Fruit fly (Drosophila melanogaster) whole organism, prepupa: Measurements from ENCODE around the gene CG6470.

Experiments used
- Blimp-1 ChIP-seq: fragments of 200-800 bp; sonication (Bioruptor generic); optimal IDR thresholded peaks from 3 replicates; lab custom pipeline; 2017; ENCODE audit warnings: missing biosample characterization, missing genetic modification characterization, mild to moderate bottlenecking, moderate library complexity, missing genetic modification reagents
- CG10631 ChIP-seq: fragments of 200-800 bp; sonication (Bioruptor generic); optimal IDR thresholded peaks from 2 replicates; lab custom pipeline; 2016; ENCODE audit warnings: missing biosample characterization, missing genetic modification characterization
- CG11294 ChIP-seq: fragments of 200-800 bp; sonication (Bioruptor generic); IDR thresholded peaks from 2 replicates; pipeline ENCODE4 v1.3.6; 2022; ENCODE audit warnings: missing biosample characterization, missing genetic modification characterization
- CG11902 ChIP-seq: fragments of 200-800 bp; sonication (Bioruptor generic); optimal IDR thresholded peaks from 3 replicates; lab custom pipeline; 2016; ENCODE audit warnings: missing biosample characterization, missing genetic modification characterization
- CG1621 ChIP-seq: fragments of 200-800 bp; sonication (Bioruptor generic); optimal IDR thresholded peaks from 3 replicates; lab custom pipeline; 2018; ENCODE audit warnings: missing biosample characterization, mild to moderate bottlenecking, missing genetic modification characterization
- CG16779 ChIP-seq: fragments of 200-800 bp; sonication (Bioruptor generic); optimal IDR thresholded peaks from 3 replicates; lab custom pipeline; 2017; ENCODE audit warnings: missing biosample characterization, mild to moderate bottlenecking, missing genetic modification characterization
- CG31627 ChIP-seq: fragments of 200-800 bp; sonication (Bioruptor generic); optimal IDR thresholded peaks from 3 replicates; lab custom pipeline; 2016; ENCODE audit warnings: missing biosample characterization, missing genetic modification characterization
- CG3919 ChIP-seq: fragments of 200-800 bp; sonication (Bioruptor generic); optimal IDR thresholded peaks from 3 replicates; lab custom pipeline; 2016; ENCODE audit warnings: missing biosample characterization, missing genetic modification characterization
- CG6163 ChIP-seq: fragments of 200-800 bp; sonication (Bioruptor generic); IDR thresholded peaks from 3 replicates; pipeline ENCODE4 v1.3.6; 2022; ENCODE audit warnings: missing biosample characterization, missing genetic modification characterization
- CG6276 ChIP-seq: fragments of 200-800 bp; sonication (Bioruptor generic); optimal IDR thresholded peaks from 2 replicates; lab custom pipeline; 2017; ENCODE audit warnings: missing biosample characterization, mild to moderate bottlenecking, missing genetic modification characterization
- CG6792 ChIP-seq: fragments of 200-800 bp; sonication (Bioruptor generic); optimal IDR thresholded peaks from 3 replicates; lab custom pipeline; 2016; ENCODE audit warnings: missing biosample characterization, missing genetic modification characterization
- CG6808 ChIP-seq: fragments of 200-800 bp; sonication (Bioruptor generic); optimal IDR thresholded peaks from 3 replicates; lab custom pipeline; 2017; ENCODE audit warnings: missing biosample characterization, missing genetic modification characterization, mild to moderate bottlenecking, moderate library complexity, missing genetic modification reagents
- CG6854 ChIP-seq: fragments of 200-800 bp; sonication (Bioruptor generic); optimal IDR thresholded peaks from 2 replicates; lab custom pipeline; 2017; ENCODE audit warnings: missing biosample characterization, mild to moderate bottlenecking, missing genetic modification characterization
- CG7368 ChIP-seq: fragments of 200-800 bp; sonication (Bioruptor generic); optimal IDR thresholded peaks from 3 replicates; lab custom pipeline; 2016; ENCODE audit warnings: missing biosample characterization, missing genetic modification characterization
- CG8119 ChIP-seq: fragments of 200-800 bp; sonication (Bioruptor generic); IDR thresholded peaks from 3 replicates; pipeline ENCODE4 v1.3.6; 2022; ENCODE audit warnings: missing biosample characterization, missing genetic modification characterization
- CG8319 ChIP-seq: fragments of 200-800 bp; sonication (Bioruptor generic); optimal IDR thresholded peaks from 3 replicates; lab custom pipeline; 2016; ENCODE audit warnings: missing biosample characterization, missing genetic modification characterization
- CG8632 ChIP-seq: fragments of 200-800 bp; sonication (Bioruptor generic); optimal IDR thresholded peaks from 3 replicates; lab custom pipeline; 2016; ENCODE audit warnings: missing biosample characterization, missing genetic modification characterization
- CG9139 ChIP-seq: fragments of 200-800 bp; sonication (Bioruptor generic); optimal IDR thresholded peaks from 3 replicates; lab custom pipeline; 2017; ENCODE audit warnings: missing biosample characterization, mild to moderate bottlenecking, missing genetic modification characterization
- Eip75B ChIP-seq: fragments of 200-800 bp; sonication (Bioruptor generic); optimal IDR thresholded peaks from 3 replicates; lab custom pipeline; 2016; ENCODE audit warnings: missing biosample characterization, missing genetic modification characterization
- Eip78C ChIP-seq: fragments of 200-800 bp; sonication (Bioruptor generic); peaks from one replicate; lab custom pipeline; 2016; ENCODE audit warnings: missing biosample characterization, missing genetic modification characterization
- Eip93F ChIP-seq: fragments of 200-800 bp; sonication (Bioruptor generic); optimal IDR thresholded peaks from 2 replicates; lab custom pipeline; 2016; ENCODE audit warnings: missing biosample characterization, mild to moderate bottlenecking, missing genetic modification characterization
- Ets21C ChIP-seq: fragments of 200-800 bp; sonication (Bioruptor generic); optimal IDR thresholded peaks from 3 replicates; lab custom pipeline; 2016; ENCODE audit warnings: missing biosample characterization, missing genetic modification characterization
- Ets96B ChIP-seq: fragments of 200-800 bp; optimal IDR thresholded peaks from 2 replicates; lab custom pipeline; 2019; ENCODE audit warnings: missing biosample characterization, mild to moderate bottlenecking, missing genetic modification characterization, moderate library complexity
- Gug ChIP-seq: fragments of 200-800 bp; sonication (Bioruptor generic); IDR thresholded peaks from 2 replicates; pipeline ENCODE4 v1.3.6; 2022; ENCODE audit warnings: missing biosample characterization, missing genetic modification characterization
- Hr38 ChIP-seq: sonication (Bioruptor generic); optimal IDR thresholded peaks from 2 replicates; lab custom pipeline; 2016; ENCODE audit warnings: missing biosample characterization, missing genetic modification characterization
- Lpt ChIP-seq: fragments of 200-800 bp; sonication (Bioruptor generic); optimal IDR thresholded peaks from 3 replicates; lab custom pipeline; 2016; ENCODE audit warnings: missing biosample characterization, missing genetic modification characterization
- Met ChIP-seq: fragments of 200-800 bp; sonication (Bioruptor generic); optimal IDR thresholded peaks from 3 replicates; lab custom pipeline; 2016; ENCODE audit warnings: missing biosample characterization, missing genetic modification characterization
- OdsH ChIP-seq: fragments of 200-800 bp; sonication (Bioruptor generic); optimal IDR thresholded peaks from 3 replicates; lab custom pipeline; 2016; ENCODE audit warnings: missing biosample characterization, missing genetic modification characterization
- Smox ChIP-seq: fragments of 200-800 bp; sonication (Bioruptor generic); optimal IDR thresholded peaks from 3 replicates; lab custom pipeline; 2016; ENCODE audit warnings: missing biosample characterization, missing genetic modification characterization
- Sox102F ChIP-seq: fragments of 200-800 bp; sonication (Bioruptor generic); optimal IDR thresholded peaks from 2 replicates; lab custom pipeline; 2016; ENCODE audit warnings: missing biosample characterization, mild to moderate bottlenecking, missing genetic modification characterization
- Sox14 ChIP-seq: fragments of 200-800 bp; sonication (Bioruptor generic); optimal IDR thresholded peaks from 3 replicates; lab custom pipeline; 2016; ENCODE audit warnings: missing biosample characterization, missing genetic modification characterization
- acj6 ChIP-seq: fragments of 200-800 bp; sonication (Bioruptor generic); optimal IDR thresholded peaks from 3 replicates; lab custom pipeline; 2016; ENCODE audit warnings: missing biosample characterization, missing genetic modification characterization
- cyc ChIP-seq: fragments of 200-800 bp; sonication (Bioruptor generic); optimal IDR thresholded peaks from 3 replicates; lab custom pipeline; 2016; ENCODE audit warnings: missing biosample characterization, missing genetic modification characterization
- dac ChIP-seq: fragments of 200-800 bp; sonication (Bioruptor generic); optimal IDR thresholded peaks from 2 replicates; lab custom pipeline; 2017; ENCODE audit warnings: missing biosample characterization, mild to moderate bottlenecking, missing genetic modification characterization
- dsx ChIP-seq: fragments of 200-800 bp; optimal IDR thresholded peaks from 3 replicates; lab custom pipeline; 2019; ENCODE audit warnings: missing biosample characterization, mild to moderate bottlenecking, missing genetic modification characterization, moderate library complexity; ENCODE audit not compliant: poor library complexity, severe bottlenecking
- eg ChIP-seq: fragments of 200-800 bp; sonication (Bioruptor generic); IDR thresholded peaks from 3 replicates; pipeline ENCODE4 v1.3.6; 2022; ENCODE audit warnings: missing biosample characterization, missing genetic modification characterization
- fd85E ChIP-seq: fragments of 200-800 bp; sonication (Bioruptor generic); optimal IDR thresholded peaks from 3 replicates; lab custom pipeline; 2016; ENCODE audit warnings: missing biosample characterization, missing genetic modification characterization
- fkh ChIP-seq: fragments of 200-800 bp; sonication (Bioruptor generic); optimal IDR thresholded peaks from 3 replicates; lab custom pipeline; 2017; ENCODE audit warnings: missing biosample characterization, mild to moderate bottlenecking, missing genetic modification characterization, moderate library complexity
- lz ChIP-seq: fragments of 200-800 bp; sonication (Bioruptor generic); optimal IDR thresholded peaks from 3 replicates; lab custom pipeline; 2016; ENCODE audit warnings: missing biosample characterization, missing genetic modification characterization
- net ChIP-seq: fragments of 200-800 bp; sonication (Bioruptor generic); optimal IDR thresholded peaks from 3 replicates; lab custom pipeline; 2016; ENCODE audit warnings: missing biosample characterization, missing genetic modification characterization
- pdm3 ChIP-seq: fragments of 200-800 bp; sonication (Bioruptor generic); optimal IDR thresholded peaks from 3 replicates; lab custom pipeline; 2016; ENCODE audit warnings: missing biosample characterization, missing genetic modification characterization
- spab ChIP-seq: fragments of 200-800 bp; sonication (Bioruptor generic); optimal IDR thresholded peaks from 2 replicates; lab custom pipeline; 2017; ENCODE audit warnings: missing biosample characterization, mild to moderate bottlenecking, missing genetic modification characterization, missing genetic modification reagents
- ss ChIP-seq, 2 experiments: fragments of 200-800 bp; sonication (Bioruptor generic); optimal IDR thresholded peaks; 2 replicates in 1 of 2; 3 replicates in 1 of 2; lab custom pipeline; 2017 to 2018; ENCODE audit warnings: mild to moderate bottlenecking in 2 of 2, missing biosample characterization in 2 of 2, missing genetic modification characterization in 2 of 2, moderate library complexity in 1 of 2
- svp ChIP-seq: fragments of 200-800 bp; sonication (Bioruptor generic); peaks from one replicate; lab custom pipeline; 2016; ENCODE audit warnings: missing biosample characterization, missing genetic modification characterization
- topi ChIP-seq: fragments of 200-800 bp; sonication (Bioruptor generic); optimal IDR thresholded peaks from 3 replicates; lab custom pipeline; 2016; ENCODE audit warnings: missing biosample characterization, missing genetic modification characterization

Gene CG6470

DNA sequence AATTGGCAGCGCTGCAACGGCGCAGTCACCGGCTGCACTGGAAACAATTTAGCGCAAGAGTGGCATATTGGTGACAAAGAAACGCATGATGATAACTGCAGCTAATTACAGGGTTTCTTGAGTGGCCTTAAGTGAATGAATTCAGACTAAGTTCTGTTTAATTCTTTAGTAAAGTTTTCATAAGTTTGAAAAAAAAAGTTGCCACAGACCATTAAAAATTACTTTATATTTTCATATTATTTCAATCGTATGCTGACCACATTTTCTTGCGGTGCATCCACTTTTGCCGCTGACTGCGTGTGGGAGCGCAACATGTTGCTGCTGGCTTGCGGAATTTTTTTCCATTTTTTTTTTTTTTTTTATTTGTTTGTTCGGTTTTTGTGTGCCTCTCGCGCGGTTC lies 37.8 kb upstream of the CG6470 start (continued):
- peak; percentile 21 for TF ChIP-seq Ets21C (GFP tag; lab: Kevin White, UChicago)
- TF ChIP-seq lz = peak; percentile 83
- peak; percentile 74 for TF ChIP-seq pdm3 (GFP tag; lab: Kevin White, UChicago)
- TF ChIP-seq CG6276 (GFP tag; lab: Kevin White, UChicago) = peak; percentile 73
- TF ChIP-seq Lpt (GFP tag; lab: Kevin White, UChicago) = peak; percentile 49
- TF ChIP-seq topi = peak; percentile 83
- TF ChIP-seq dac (GFP tag; lab: Kevin White, UChicago) = peak; percentile 69
- TF ChIP-seq fd85E = no peak
- peak; percentile 31 for TF ChIP-seq CG11902 (GFP tag; lab: Kevin White, UChicago)
- TF ChIP-seq spab (GFP tag; lab: Kevin White, UChicago) = peak; percentile 75
- TF ChIP-seq CG7368 (GFP tag; lab: Kevin White, UChicago) = no peak
- TF ChIP-seq Sox14 (GFP tag; lab: Kevin White, UChicago) = peak; percentile 78
- TF ChIP-seq CG6808 = peak; percentile 78
- TF ChIP-seq CG16779 = peak; percentile 49
- TF ChIP-seq Blimp-1 = peak; percentile 13
- TF ChIP-seq acj6 (GFP tag; lab: Kevin White, UChicago) = peak; percentile 63
- no peak for TF ChIP-seq Hr38 (GFP tag; lab: Kevin White, UChicago)

DNA sequence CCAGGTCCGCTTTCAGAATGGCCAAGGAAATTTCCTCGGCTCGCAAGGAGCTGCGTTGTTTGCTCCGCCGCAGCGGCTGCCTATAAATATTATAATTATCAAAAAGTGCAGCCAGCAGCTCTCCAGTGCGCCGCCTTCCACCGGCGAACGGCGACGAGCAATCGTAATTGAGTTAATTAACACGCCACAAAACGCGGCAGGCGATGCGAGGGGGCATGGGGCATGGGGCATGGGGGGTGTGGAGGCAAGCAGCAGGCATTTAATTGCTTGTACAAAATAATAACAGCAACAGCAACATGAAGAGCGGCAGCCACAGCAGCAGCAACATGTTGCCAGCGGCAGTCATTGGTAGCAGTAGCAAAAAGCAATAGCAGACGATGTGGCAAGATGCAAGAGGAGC lies 36.1 kb upstream of the CG6470 start:
- TF ChIP-seq CG9139 (no peak), fd85E (no peak), Lpt (GFP tag; lab: Kevin White, UChicago) (no peak), CG6792 (GFP tag; lab: Kevin White, UChicago) (no peak), ss (GFP tag; optimal IDR thresholded peaks at IDR 0.05; lab: Kevin White, UChicago) (peak in 1 of 2 experiments; percentile 72), dsx (peak; percentile 18), Eip75B (no peak)

DNA sequence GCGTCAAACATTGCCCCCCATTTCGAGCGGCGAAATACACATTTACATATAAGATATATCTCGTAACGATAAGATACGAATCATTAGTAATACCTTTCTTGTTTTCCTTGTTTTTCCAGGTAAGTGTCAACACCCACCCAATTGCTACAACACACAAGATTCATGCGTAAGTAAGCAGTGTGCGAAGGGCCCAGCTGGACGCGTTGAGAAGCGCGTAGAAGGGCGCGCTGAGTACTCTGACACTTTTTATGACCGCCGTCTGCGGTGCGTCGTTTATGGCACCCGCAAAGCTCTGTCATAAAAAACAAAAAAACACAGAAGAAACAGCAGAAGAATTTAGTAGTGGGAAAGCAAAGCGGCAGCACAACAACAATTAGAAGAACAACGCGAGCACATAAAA lies 33.0 kb upstream of the CG6470 start:
- TF ChIP-seq Lpt (GFP tag; lab: Kevin White, UChicago) (no peak), fkh (GFP tag; lab: Kevin White, UChicago) (peak; percentile 47), Ets96B (tag; lab: Kevin White, UChicago) (no peak), Smox (GFP tag; lab: Kevin White, UChicago) (no peak), CG31627 (no peak), dsx (no peak), Gug (no peak), Eip78C (GFP tag; lab: Kevin White, UChicago) (peak; percentile 35), eg (GFP tag; lab: Robert Waterston, UW) (0 out of 3 replicates have a peak, but pooled peaks have one; percentile 25), CG1621 (tag; lab: Kevin White, UChicago) (no peak), svp (peak; percentile 39), OdsH (GFP tag; lab: Kevin White, UChicago) (no peak), ss (GFP tag; optimal IDR thresholded peaks at IDR 0.05; lab: Kevin White, UChicago) (no peak)

DNA sequence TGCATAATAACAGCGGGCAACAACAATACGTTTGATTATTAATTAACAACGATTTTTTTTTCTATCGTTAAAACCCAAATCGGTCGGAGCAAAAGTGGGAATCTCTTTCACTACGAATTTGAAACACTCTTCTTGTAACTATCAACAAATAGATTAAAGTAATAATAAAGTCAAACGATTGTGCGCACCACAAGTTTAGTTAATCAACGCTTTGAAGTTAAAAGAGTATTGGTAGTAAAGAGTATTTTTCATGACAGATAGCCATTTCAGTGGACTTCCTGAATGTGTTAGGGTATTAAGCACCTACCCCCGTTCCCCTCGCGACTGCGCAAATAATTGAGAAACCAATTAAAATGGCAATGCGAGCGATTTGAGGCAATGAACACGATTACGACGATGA lies 32.1 kb upstream of the CG6470 start:
- TF ChIP-seq CG8119 (GFP tag; lab: Robert Waterston, UW) (peak; percentile 85), Smox (GFP tag; lab: Kevin White, UChicago) (peak; percentile 33), CG3919 (GFP tag; lab: Kevin White, UChicago) (peak; percentile 27), Ets21C (GFP tag; lab: Kevin White, UChicago) (peak; percentile 12), cyc (GFP tag; lab: Kevin White, UChicago) (peak; percentile 39), acj6 (GFP tag; lab: Kevin White, UChicago) (peak; percentile 51), CG6808 (peak; percentile 8), eg (GFP tag; lab: Robert Waterston, UW) (peak; percentile 94), Eip75B (peak; percentile 26), CG7368 (GFP tag; lab: Kevin White, UChicago) (no peak), net (GFP tag; lab: Kevin White, UChicago) (peak; percentile 45), Sox102F (GFP tag; lab: Kevin White, UChicago) (peak; percentile 25), Met (GFP tag; lab: Kevin White, UChicago) (peak; percentile 42), CG11294 (GFP tag; lab: Robert Waterston, UW) (peak; percentile 89), CG6854 (GFP tag; lab: Kevin White, UChicago) (no peak), CG10631 (peak; percentile 38), Hr38 (GFP tag; lab: Kevin White, UChicago) (no peak), lz (peak; percentile 57), CG6163 (peak; percentile 85), CG9139 (no peak), CG8319 (GFP tag; lab: Kevin White, UChicago) (no peak), CG31627 (peak; percentile 58), CG8632 (GFP tag; lab: Kevin White, UChicago) (peak; percentile 17), Ets96B (tag; lab: Kevin White, UChicago) (peak; percentile 37), CG1621 (tag; lab: Kevin White, UChicago) (peak; percentile 11), Eip93F (GFP tag; lab: Kevin White, UChicago) (no peak), svp (peak; percentile 78), Eip78C (GFP tag; lab: Kevin White, UChicago) (peak; percentile 81), fd85E (no peak)
